Worm (Caenorhabditis elegans): Measurements from ENCODE around the gene fbxa-80.

DNA sequence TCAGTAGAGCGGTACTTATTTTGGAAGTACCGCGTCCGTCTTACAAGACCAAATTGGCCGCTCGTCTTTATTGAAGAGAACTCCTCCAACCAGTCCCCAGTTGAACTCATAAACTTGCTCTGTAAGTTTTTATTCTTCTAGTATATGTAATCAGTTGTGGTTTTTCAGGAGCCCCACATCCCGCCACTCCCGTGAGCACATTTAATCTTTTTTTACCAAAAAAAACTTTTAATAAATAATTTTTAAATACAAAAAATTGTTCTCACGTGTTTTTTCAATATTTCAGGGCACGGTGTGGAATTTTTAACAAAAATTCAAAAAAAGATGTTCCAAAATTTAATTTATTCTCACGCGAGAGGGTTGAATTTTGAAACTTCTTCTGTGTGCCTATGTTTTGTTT, 9.5 kb upstream of the fbxa-80 start, which contains the start of gene fbxa-14:
- TF ChIP-seq fkh-4 (tag; optimal IDR thresholded peaks at IDR 0.05; ENCODE audit: borderline replicate concordance) (no peak), nhr-85 (tag) (no peak), unc-98 (GFP tag; IDR thresholded peaks at IDR 0.05) (no peak), pag-3 (tag; optimal IDR thresholded peaks at IDR 0.05; ENCODE audit: borderline replicate concordance, insufficient read depth) (no peak), nhr-76 (tag; optimal IDR thresholded peaks at IDR 0.05) (no peak), jun-1 (tag; optimal IDR thresholded peaks at IDR 0.05) (no peak), pqm-1 (tag; optimal IDR thresholded peaks at IDR 0.05) (no peak), nhr-237 (tag; optimal IDR thresholded peaks at IDR 0.05) (no peak), unc-62 (GFP tag; optimal IDR thresholded peaks at IDR 0.05) (no peak), ztf-11 (tag; optimal IDR thresholded peaks at IDR 0.05) (no peak)
